Worm (Caenorhabditis elegans): ENCODE data around the gene nlp-46.

The nlp-46 gene

ce11 chrV:12518770-12519169 lies 12.7 kb upstream of the nlp-46 start:
- TF ChIP-seq W03F9.2 (tag; optimal IDR thresholded peaks at IDR 0.05), result no peak
- TF ChIP-seq him-1 (tag; optimal IDR thresholded peaks at IDR 0.05), result no peak
- TF ChIP-seq dao-5 (tag; optimal IDR thresholded peaks at IDR 0.05), result no peak

ce11 chrV:12517757-12518156 lies 11.7 kb upstream of the nlp-46 start:
- no peak for TF ChIP-seq dao-5 (tag; optimal IDR thresholded peaks at IDR 0.05)
- TF ChIP-seq W03F9.2 (tag; optimal IDR thresholded peaks at IDR 0.05), result no peak
- no peak for TF ChIP-seq him-1 (tag; optimal IDR thresholded peaks at IDR 0.05)

ce11 chrV:12517148-12517547 lies 11.1 kb upstream of the nlp-46 start, which contains the start of gene cal-1:
Gene cal-1 (minus strand): TSS chrV:12517248.
- TF ChIP-seq dao-5 (tag; optimal IDR thresholded peaks at IDR 0.05) (no peak), him-1 (tag; optimal IDR thresholded peaks at IDR 0.05) (no peak), W03F9.2 (tag; optimal IDR thresholded peaks at IDR 0.05) (no peak)

DNA sequence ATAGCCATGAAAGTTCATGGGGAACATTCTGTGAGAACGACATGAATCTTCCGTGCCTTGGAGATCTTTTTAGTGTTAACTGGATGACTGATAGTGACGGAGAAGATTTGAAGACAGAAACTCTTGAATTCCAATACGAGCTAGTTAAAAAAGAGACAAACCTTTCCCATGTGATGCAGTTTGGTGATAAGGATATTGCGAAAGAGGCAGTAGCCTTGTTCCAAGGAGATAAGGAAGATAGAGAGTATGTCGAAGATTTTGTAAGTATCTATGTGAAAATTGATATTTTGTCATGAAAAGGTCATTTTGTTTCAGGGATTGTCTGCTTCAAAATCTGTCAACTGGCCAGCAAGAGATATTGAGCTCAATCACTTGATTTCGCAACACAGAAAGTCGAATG lies 7.8 kb upstream of the nlp-46 start:
- TF ChIP-seq W03F9.2 (tag; optimal IDR thresholded peaks at IDR 0.05), result no peak
- TF ChIP-seq dao-5 (tag; optimal IDR thresholded peaks at IDR 0.05), result no peak
- TF ChIP-seq him-1 (tag; optimal IDR thresholded peaks at IDR 0.05), result no peak

DNA sequence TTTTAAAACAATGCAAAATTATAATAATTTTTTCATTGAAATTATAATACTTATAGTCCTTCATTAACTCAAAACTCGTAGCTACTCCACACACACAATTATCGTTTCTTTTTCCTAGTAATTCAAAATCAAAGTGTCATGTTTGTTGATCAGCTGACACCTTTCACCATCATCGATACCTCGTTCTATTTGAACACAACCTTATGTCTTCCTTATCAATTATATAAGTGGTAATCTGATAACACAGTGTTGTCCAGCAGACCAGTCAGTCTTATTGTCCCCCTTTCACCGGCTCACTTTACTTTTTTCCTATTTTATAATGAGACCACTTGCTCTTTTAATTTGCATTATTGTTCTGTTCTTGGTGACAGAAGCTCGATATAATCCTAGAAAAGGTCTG lies 6.7 kb upstream of the nlp-46 start, which contains the start of the genes T28H10.2 and lgmn-1:
T28H10.2 (minus strand) TSS at position 177 of the 400 bp plus-strand sequence.
lgmn-1 (plus strand) TSS at position 284 of the 400 bp plus-strand sequence.
- TF ChIP-seq dao-5 (tag; optimal IDR thresholded peaks at IDR 0.05) (no peak), him-1 (tag; optimal IDR thresholded peaks at IDR 0.05) (no peak), W03F9.2 (tag; optimal IDR thresholded peaks at IDR 0.05) (no peak)

DNA sequence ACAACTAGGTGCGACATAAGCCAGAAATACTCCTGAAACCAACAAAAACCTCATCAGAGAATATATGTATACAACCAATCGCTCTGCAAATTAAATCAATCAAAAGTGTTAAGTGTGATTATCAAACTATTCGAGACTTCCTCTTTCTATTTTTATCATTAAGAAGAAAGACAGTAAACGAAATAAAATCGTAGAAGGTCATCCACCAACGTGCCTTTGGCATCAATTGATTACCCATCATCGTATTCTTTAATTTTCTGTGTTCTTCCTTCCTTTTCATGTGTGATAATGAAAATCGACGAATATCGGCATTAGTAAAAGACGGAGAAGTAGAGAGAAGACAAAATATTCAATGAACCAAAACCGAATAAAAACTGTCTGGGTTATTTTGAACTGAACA lies 5.9 kb upstream of the nlp-46 start:
- no peak for TF ChIP-seq dao-5 (tag; optimal IDR thresholded peaks at IDR 0.05)
- TF ChIP-seq him-1 (tag; optimal IDR thresholded peaks at IDR 0.05), result no peak
- no peak for TF ChIP-seq W03F9.2 (tag; optimal IDR thresholded peaks at IDR 0.05)

- TF ChIP-seq him-1 (tag; optimal IDR thresholded peaks at IDR 0.05) (no peak), dao-5 (tag; optimal IDR thresholded peaks at IDR 0.05) (no peak), W03F9.2 (tag; optimal IDR thresholded peaks at IDR 0.05) (no peak)
Measured at ce11 chrV:12505730-12506129, 355 bp downstream of the nlp-46 start.

DNA sequence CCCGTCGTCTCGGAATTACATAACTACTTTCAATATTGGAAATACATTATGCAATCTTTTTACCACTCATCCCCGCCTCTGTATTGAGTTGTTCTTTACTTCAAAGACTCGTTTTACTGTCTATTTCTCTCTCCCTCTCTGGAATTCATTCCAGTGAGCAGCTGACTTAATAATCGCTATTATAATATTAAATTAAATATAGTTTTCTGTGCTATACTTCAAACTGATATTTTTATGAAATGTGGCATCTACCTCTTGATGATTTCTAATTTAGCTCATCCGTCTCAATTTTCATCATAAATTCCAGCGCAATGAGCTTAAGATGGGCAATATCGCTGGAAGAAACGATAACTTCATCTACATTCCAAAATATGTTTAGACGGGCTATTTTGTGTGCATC lies 2.6 kb downstream of the nlp-46 start, which contains the start of gene T28H10.1:
T28H10.1 (plus strand) TSS at position 301 of the 400 bp plus-strand sequence.
- TF ChIP-seq him-1 (tag; optimal IDR thresholded peaks at IDR 0.05), result no peak
- TF ChIP-seq W03F9.2 (tag; optimal IDR thresholded peaks at IDR 0.05), result no peak
- TF ChIP-seq dao-5 (tag; optimal IDR thresholded peaks at IDR 0.05), result no peak

- TF ChIP-seq him-1 (tag; optimal IDR thresholded peaks at IDR 0.05) (no peak), W03F9.2 (tag; optimal IDR thresholded peaks at IDR 0.05) (peak; percentile 80)
Measured at ce11 chrV:12497725-12498263, 8.3 kb downstream of the nlp-46 start, which contains the start of the genes W04D2.4 and rbm-25. Gene W04D2.4 (minus strand): TSS chrV:12497755. Gene rbm-25 (plus strand): TSS chrV:12498213.

- TF ChIP-seq W03F9.2 (tag; optimal IDR thresholded peaks at IDR 0.05) (no peak), him-1 (tag; optimal IDR thresholded peaks at IDR 0.05) (no peak), dao-5 (tag; optimal IDR thresholded peaks at IDR 0.05) (no peak)
Measured at ce11 chrV:12494522-12494921, 11.6 kb downstream of the nlp-46 start, which contains the start of gene mrps-11. Gene mrps-11 (minus strand): TSS chrV:12494622.

DNA sequence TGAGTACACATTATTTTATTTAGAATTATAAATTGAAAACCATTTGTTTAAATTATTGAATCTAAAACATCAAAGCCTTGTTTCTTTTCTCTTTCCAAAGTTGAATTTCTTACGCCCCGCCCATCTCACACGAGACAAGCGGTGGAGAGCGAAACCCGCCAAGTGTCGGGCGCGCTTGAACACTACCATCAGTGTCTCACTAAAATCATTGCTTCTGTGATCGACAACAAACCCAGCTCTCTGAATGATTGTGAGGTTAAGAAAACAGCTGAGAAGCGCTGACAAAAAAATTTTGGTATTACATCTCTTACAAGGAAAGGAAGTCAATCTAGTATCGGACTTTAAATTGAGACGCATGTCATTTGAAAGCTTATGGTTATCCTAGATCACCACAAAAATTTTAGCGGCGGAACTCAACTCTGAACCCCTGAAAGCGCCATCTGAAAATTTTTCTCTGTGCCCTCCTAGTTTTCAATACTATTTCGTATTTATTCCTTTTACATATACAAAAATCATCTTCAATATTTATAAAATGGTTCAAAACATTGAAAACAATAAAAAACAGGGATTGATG lies 14.9 kb downstream of the nlp-46 start:
- no peak for TF ChIP-seq him-1 (tag; optimal IDR thresholded peaks at IDR 0.05)
- TF ChIP-seq W03F9.2 (tag; optimal IDR thresholded peaks at IDR 0.05), result peak; percentile 63
- no peak for TF ChIP-seq dao-5 (tag; optimal IDR thresholded peaks at IDR 0.05)

DNA sequence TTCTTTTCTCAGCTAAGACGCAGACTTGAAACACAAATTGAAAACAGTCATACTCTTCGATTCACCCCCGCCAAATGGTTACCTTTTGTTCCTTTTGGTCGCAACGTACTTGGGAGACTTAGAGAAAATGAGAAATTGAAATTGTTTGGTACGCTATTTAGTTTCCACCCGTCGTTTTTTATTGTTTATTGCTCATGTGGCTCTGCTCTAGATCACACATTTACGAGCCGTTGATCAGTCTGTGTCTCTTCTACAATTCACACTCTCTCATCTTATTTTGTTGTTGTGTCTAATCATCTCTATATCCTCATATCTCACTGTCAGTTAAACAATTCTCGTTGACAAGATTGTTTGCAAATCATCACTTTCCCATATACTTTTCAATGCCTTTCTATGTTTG lies 18.1 kb downstream of the nlp-46 start:
- TF ChIP-seq W03F9.2 (tag; optimal IDR thresholded peaks at IDR 0.05), result no peak
- no peak for TF ChIP-seq him-1 (tag; optimal IDR thresholded peaks at IDR 0.05)

DNA sequence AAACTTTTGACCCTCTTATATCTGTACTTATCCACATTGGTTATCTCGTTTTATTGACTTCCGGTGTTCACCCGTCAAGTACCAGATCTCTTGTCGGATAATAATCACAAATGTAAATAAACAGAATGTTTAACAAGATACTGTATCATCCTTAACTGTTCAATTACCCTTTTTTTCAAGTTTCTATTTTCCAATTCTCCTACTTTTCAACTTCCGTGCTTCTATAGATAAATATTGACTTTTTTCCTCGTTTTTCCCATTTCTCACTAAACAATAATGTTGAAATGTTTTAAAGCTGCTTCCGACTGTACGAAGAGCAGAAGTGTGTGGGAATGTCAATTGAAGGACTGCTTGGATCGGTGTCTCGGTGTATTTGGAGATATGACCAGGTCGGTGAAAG lies 19.2 kb downstream of the nlp-46 start, which contains the start of gene inx-11:
inx-11 (plus strand) TSS at position 301 of the 400 bp plus-strand sequence.
- TF ChIP-seq dao-5 (tag; optimal IDR thresholded peaks at IDR 0.05), result no peak
- TF ChIP-seq him-1 (tag; optimal IDR thresholded peaks at IDR 0.05), result no peak
- TF ChIP-seq W03F9.2 (tag; optimal IDR thresholded peaks at IDR 0.05), result no peak

DNA sequence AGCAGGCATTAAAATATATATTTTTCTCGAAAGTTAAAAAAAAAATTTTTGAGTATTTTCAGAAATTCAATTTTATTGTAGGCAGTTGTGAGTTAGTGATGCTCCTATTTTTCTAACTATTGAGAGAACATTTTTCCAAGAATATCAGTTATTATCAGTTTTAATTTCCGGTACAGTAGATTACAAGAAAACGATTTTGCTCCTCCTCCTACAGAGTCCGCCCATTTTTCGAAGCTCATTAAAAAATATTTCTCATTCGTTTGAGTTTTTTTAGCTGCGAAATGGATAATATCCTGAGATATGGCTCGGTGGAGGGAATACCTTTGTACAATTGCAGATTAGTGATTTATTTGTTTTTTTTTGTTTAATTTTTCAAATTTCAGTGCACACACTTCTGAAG lies 21.5 kb downstream of the nlp-46 start, which contains the start of gene srt-39:
srt-39 (plus strand) TSS at position 301 of the 400 bp plus-strand sequence.
- TF ChIP-seq dao-5 (tag; optimal IDR thresholded peaks at IDR 0.05), result no peak
- TF ChIP-seq W03F9.2 (tag; optimal IDR thresholded peaks at IDR 0.05), result no peak
- TF ChIP-seq him-1 (tag; optimal IDR thresholded peaks at IDR 0.05), result no peak

Data from whole organism, L4/young adult.